Fruit fly (Drosophila melanogaster): ENCODE data around the gene CG7600.
A peak's percentile ranks its signal among the peaks of the same experiment; 100 is the strongest.

DNA sequence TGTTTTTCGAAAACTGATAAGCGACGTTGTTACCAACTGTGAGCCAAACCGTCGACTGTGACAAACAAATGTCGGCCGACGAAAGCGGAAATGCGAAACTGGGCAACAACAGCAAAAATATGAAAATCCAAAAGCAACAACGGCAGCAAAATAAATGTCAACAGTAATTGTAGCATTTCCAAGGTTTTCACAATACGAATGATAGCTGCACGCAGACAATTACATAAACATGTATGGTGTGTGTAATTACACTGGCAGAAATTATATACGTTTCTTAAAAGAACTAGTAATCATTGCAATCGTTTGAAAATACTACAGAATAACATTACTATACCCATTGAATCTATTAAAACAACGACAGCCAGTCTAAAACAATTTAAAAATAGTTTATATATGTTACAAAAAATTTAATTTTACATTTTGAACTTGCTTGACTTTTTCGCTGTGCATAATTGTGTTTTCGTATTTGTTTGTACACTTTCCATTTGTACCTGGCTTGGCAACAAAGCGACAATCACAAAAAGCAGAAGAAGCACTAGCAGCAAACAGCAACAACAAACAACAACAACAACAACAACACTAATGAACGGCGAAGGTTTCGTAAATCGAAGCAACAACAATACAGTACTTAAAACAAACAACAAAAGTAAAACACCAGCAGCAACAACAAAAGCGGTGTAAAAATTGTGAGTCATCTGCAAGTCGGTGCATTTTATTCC is 50.3 kb downstream of the CG7600 start:
- TF ChIP-seq cic (GFP tag; optimal IDR thresholded peaks at IDR 0.05) (no peak), CG33017 (tag; optimal IDR thresholded peaks at IDR 0.05) (no peak), CG1620 (GFP tag; optimal IDR thresholded peaks at IDR 0.05) (no peak), CG11617 (GFP tag; optimal IDR thresholded peaks at IDR 0.05) (no peak), CG5204 (GFP tag; optimal IDR thresholded peaks at IDR 0.05) (no peak), CG14711 (tag; optimal IDR thresholded peaks at IDR 0.05) (peak; percentile 82), CG12768 (GFP tag; optimal IDR thresholded peaks at IDR 0.05) (no peak), toe (GFP tag; optimal IDR thresholded peaks at IDR 0.05) (peak; percentile 52), kay (GFP tag; ENCODE audit: borderline replicate concordance) (peak; percentile 91), bab1 (GFP tag; optimal IDR thresholded peaks at IDR 0.05) (peak; percentile 88), CG7101 (tag; optimal IDR thresholded peaks at IDR 0.05) (peak; percentile 67)

All from whole organism, adult.